Fruit fly (Drosophila melanogaster) whole organism, adult: Measurements from ENCODE around the gene CG34132.

Experiments used
- CG11617 ChIP-seq: fragments of 200-800 bp; sonication (Bioruptor generic); optimal IDR thresholded peaks from 2 replicates; lab custom pipeline; 2017; ENCODE audit warnings: mild to moderate bottlenecking, missing biosample characterization, missing genetic modification reagents, missing genetic modification characterization
- CG14711 ChIP-seq: fragments of 200-800 bp; sonication (Bioruptor generic); optimal IDR thresholded peaks from 2 replicates; lab custom pipeline; 2018; ENCODE audit warnings: missing biosample characterization, mild to moderate bottlenecking, missing genetic modification characterization, moderate library complexity
- CG33017 ChIP-seq: fragments of 200-800 bp; sonication (Bioruptor generic); optimal IDR thresholded peaks from 2 replicates; lab custom pipeline; 2018; ENCODE audit warnings: missing biosample characterization, mild to moderate bottlenecking, missing genetic modification characterization, moderate library complexity
- CG5204 ChIP-seq: fragments of 200-800 bp; sonication (Bioruptor generic); optimal IDR thresholded peaks from 2 replicates; lab custom pipeline; 2016; ENCODE audit warnings: missing biosample characterization, missing genetic modification characterization
- CG7101 ChIP-seq: fragments of 200-800 bp; sonication (Bioruptor generic); optimal IDR thresholded peaks from 2 replicates; lab custom pipeline; 2018; ENCODE audit warnings: missing biosample characterization, mild to moderate bottlenecking, missing genetic modification characterization, moderate library complexity
- Mnt ChIP-seq: fragments of 200-800 bp; sonication (Bioruptor generic); optimal IDR thresholded peaks from 2 replicates; lab custom pipeline; 2016; ENCODE audit warnings: missing biosample characterization, mild to moderate bottlenecking, missing genetic modification characterization
- cic ChIP-seq: fragments of 200-800 bp; sonication (Bioruptor generic); optimal IDR thresholded peaks from 2 replicates; lab custom pipeline; 2017; ENCODE audit warnings: missing biosample characterization, mild to moderate bottlenecking, missing genetic modification characterization, moderate library complexity
- cnc ChIP-seq, 2 experiments: fragments of >200 bp; optimal IDR thresholded peaks; 2 replicates each; lab custom pipeline; 2017
- kay ChIP-seq: fragments of 200-800 bp; sonication (Bioruptor generic); peaks from one replicate; lab custom pipeline; 2016; ENCODE audit warnings: missing biosample characterization, missing genetic modification characterization, borderline replicate concordance
- pad ChIP-seq: fragments of 200-800 bp; sonication (Bioruptor generic); optimal IDR thresholded peaks from 3 replicates; lab custom pipeline; 2017; ENCODE audit warnings: missing biosample characterization, missing genetic modification characterization, mild to moderate bottlenecking, moderate library complexity, missing genetic modification reagents

- TF ChIP-seq kay (GFP tag; lab: Kevin White, UChicago): no peak
- TF ChIP-seq cnc (optimal IDR thresholded peaks at IDR 0.05; lab: Kevin White, UChicago): no peak
- no peak for TF ChIP-seq pad (GFP tag; lab: Kevin White, UChicago)
- TF ChIP-seq CG5204 (GFP tag; lab: Kevin White, UChicago): no peak
- no peak for TF ChIP-seq cic (GFP tag; lab: Kevin White, UChicago)
- no peak for TF ChIP-seq CG14711 (tag; lab: Kevin White, UChicago)
- no peak for TF ChIP-seq CG33017 (tag; lab: Kevin White, UChicago)
- TF ChIP-seq CG7101 (tag; lab: Kevin White, UChicago): no peak
- no peak for TF ChIP-seq Mnt (GFP tag; lab: Kevin White, UChicago)
- no peak for TF ChIP-seq CG11617 (GFP tag; lab: Kevin White, UChicago)
Observed at dm6 chr2L:7840152-7840551, 45.2 kb upstream of the CG34132 start, which contains the start of gene CG14537.
